Fruit fly (Drosophila melanogaster) whole organism, embryonic: ENCODE data around the gene kra.

Experiments used
- Asciz ChIP-seq: fragments of 200-800 bp; sonication (Bioruptor generic); optimal IDR thresholded peaks from 2 replicates; lab custom pipeline; 2017; ENCODE audit warnings: missing biosample characterization, mild to moderate bottlenecking, missing genetic modification characterization, missing genetic modification reagents
- B-H1 ChIP-seq: fragments of 200-800 bp; sonication (Bioruptor generic); IDR thresholded peaks from 3 replicates; pipeline ENCODE4 v1.3.6; 2022; ENCODE audit warnings: missing biosample characterization, missing genetic modification characterization
- Blimp-1 ChIP-seq: fragments of 200-800 bp; sonication (Bioruptor generic); optimal IDR thresholded peaks from 3 replicates; lab custom pipeline; 2018; ENCODE audit warnings: missing biosample characterization, missing genetic modification characterization, mild to moderate bottlenecking, moderate library complexity, missing genetic modification reagents
- Bteb2 ChIP-seq: fragments of 200-800 bp; sonication (Bioruptor generic); optimal IDR thresholded peaks from 2 replicates; lab custom pipeline; 2016; ENCODE audit warnings: missing biosample characterization, missing genetic modification characterization
- CG12219 ChIP-seq: fragments of 200-800 bp; sonication (Bioruptor generic); optimal IDR thresholded peaks from 3 replicates; lab custom pipeline; 2018; ENCODE audit warnings: missing biosample characterization, mild to moderate bottlenecking, missing genetic modification characterization
- CG12942 ChIP-seq: fragments of 200-800 bp; sonication (Bioruptor generic); optimal IDR thresholded peaks from 3 replicates; lab custom pipeline; 2016; ENCODE audit warnings: missing biosample characterization, missing genetic modification characterization
- CG13894 ChIP-seq: fragments of 200-800 bp; sonication (Bioruptor generic); optimal IDR thresholded peaks from 3 replicates; lab custom pipeline; 2018; ENCODE audit warnings: missing biosample characterization, mild to moderate bottlenecking, missing genetic modification characterization, moderate library complexity
- CG16815 ChIP-seq: fragments of 200-800 bp; sonication (Bioruptor generic); optimal IDR thresholded peaks from 3 replicates; lab custom pipeline; 2017; ENCODE audit warnings: missing biosample characterization, mild to moderate bottlenecking, missing genetic modification characterization
- CG2875 ChIP-seq: fragments of 200-800 bp; sonication (Bioruptor generic); optimal IDR thresholded peaks from 2 replicates; lab custom pipeline; 2017; ENCODE audit warnings: missing biosample characterization, mild to moderate bottlenecking, missing genetic modification characterization, missing genetic modification reagents
- CG3847 ChIP-seq: fragments of 200-800 bp; sonication (Bioruptor generic); IDR thresholded peaks from 2 replicates; pipeline ENCODE4 v1.3.6; 2022; ENCODE audit warnings: missing biosample characterization, missing genetic modification characterization
- CG3995 ChIP-seq: fragments of 200-800 bp; sonication (Bioruptor generic); optimal IDR thresholded peaks from 3 replicates; lab custom pipeline; 2016; ENCODE audit warnings: missing biosample characterization, missing genetic modification characterization
- CG42726 ChIP-seq: fragments of 200-800 bp; sonication (Bioruptor generic); IDR thresholded peaks from 2 replicates; pipeline ENCODE4 v1.3.6; 2022; ENCODE audit warnings: missing biosample characterization, missing genetic modification characterization; ENCODE audit not compliant: partially characterized antibody
- CG4328 ChIP-seq: fragments of 200-800 bp; sonication (Bioruptor generic); optimal IDR thresholded peaks from 3 replicates; lab custom pipeline; 2017; ENCODE audit warnings: missing biosample characterization, missing genetic modification reagents, missing genetic modification characterization
- CG6683 ChIP-seq: fragments of 200-800 bp; sonication (Bioruptor generic); optimal IDR thresholded peaks from 2 replicates; lab custom pipeline; 2017; ENCODE audit warnings: missing biosample characterization, mild to moderate bottlenecking, missing genetic modification characterization, missing genetic modification reagents
- CG8290 ChIP-seq, 3 experiments: fragments of 200-800 bp; sonication (Bioruptor generic); optimal IDR thresholded peaks; 2 replicates each; lab custom pipeline; 2016 to 2019; ENCODE audit warnings: missing biosample characterization in 3 of 3, missing genetic modification characterization in 3 of 3, mild to moderate bottlenecking in 2 of 3, moderate library complexity in 1 of 3
- CG8944 ChIP-seq: fragments of 200-800 bp; sonication (Bioruptor generic); optimal IDR thresholded peaks from 3 replicates; lab custom pipeline; 2016; ENCODE audit warnings: missing biosample characterization, missing genetic modification characterization
- CG9609 ChIP-seq: fragments of 200-800 bp; sonication (Bioruptor generic); optimal IDR thresholded peaks from 3 replicates; lab custom pipeline; 2016; ENCODE audit warnings: missing biosample characterization, missing genetic modification characterization
- CG9727 ChIP-seq: fragments of 200-800 bp; sonication (Bioruptor generic); optimal IDR thresholded peaks from 3 replicates; lab custom pipeline; 2017; ENCODE audit warnings: missing biosample characterization, mild to moderate bottlenecking, missing genetic modification characterization
- CG9876 ChIP-seq: fragments of 200-800 bp; sonication (Bioruptor generic); optimal IDR thresholded peaks from 2 replicates; lab custom pipeline; 2016; ENCODE audit warnings: missing biosample characterization, missing genetic modification characterization
- D19B ChIP-seq: fragments of 200-800 bp; sonication (Bioruptor generic); optimal IDR thresholded peaks from 2 replicates; lab custom pipeline; 2017; ENCODE audit warnings: missing biosample characterization, mild to moderate bottlenecking, missing genetic modification characterization
- Ets97D ChIP-seq: fragments of 200-800 bp; sonication (Bioruptor generic); optimal IDR thresholded peaks from 3 replicates; lab custom pipeline; 2016; ENCODE audit warnings: missing biosample characterization, missing genetic modification characterization
- Fer1 ChIP-seq: fragments of 200-800 bp; sonication (Bioruptor generic); optimal IDR thresholded peaks from 2 replicates; lab custom pipeline; 2017; ENCODE audit warnings: missing biosample characterization, mild to moderate bottlenecking, missing genetic modification characterization
- HmgD ChIP-seq: fragments of 200-800 bp; sonication (Bioruptor generic); optimal IDR thresholded peaks from 3 replicates; lab custom pipeline; 2016; ENCODE audit warnings: missing biosample characterization, missing genetic modification characterization
- Hr78 ChIP-seq, 2 experiments: fragments of 200-800 bp in 1 of 2; fragments of >200 bp in 1 of 2; sonication (Bioruptor generic) in 1 of 2; optimal IDR thresholded peaks; 2 replicates each; lab custom pipeline; 2017 to 2019; ENCODE audit warnings: missing biosample characterization in 2 of 2, missing genetic modification characterization in 2 of 2, mild to moderate bottlenecking in 1 of 2, moderate library complexity in 1 of 2
- Pdp1 ChIP-seq, 2 experiments: fragments of 200-800 bp; sonication (Bioruptor generic); optimal IDR thresholded peaks; 3 replicates each; lab custom pipeline; 2016; ENCODE audit warnings: missing biosample characterization in 2 of 2, missing genetic modification characterization in 2 of 2, mild to moderate bottlenecking in 1 of 2, moderate library complexity in 1 of 2
- TFAM ChIP-seq: fragments of 200-800 bp; sonication (Bioruptor generic); optimal IDR thresholded peaks from 2 replicates; lab custom pipeline; 2017; ENCODE audit warnings: missing biosample characterization, missing genetic modification characterization, inconsistent platforms
- Vsx1 ChIP-seq: fragments of 200-800 bp; sonication (Bioruptor generic); optimal IDR thresholded peaks from 2 replicates; lab custom pipeline; 2017; ENCODE audit warnings: missing biosample characterization, mild to moderate bottlenecking, missing genetic modification characterization, missing genetic modification reagents
- ac ChIP-seq: fragments of 200-800 bp; sonication (Bioruptor generic); optimal IDR thresholded peaks from 3 replicates; lab custom pipeline; 2017; ENCODE audit warnings: missing biosample characterization, mild to moderate bottlenecking, missing genetic modification characterization
- ase ChIP-seq: fragments of 200-800 bp; sonication (Bioruptor generic); IDR thresholded peaks from 3 replicates; pipeline ENCODE4 v1.3.6; 2022; ENCODE audit warnings: missing biosample characterization, missing genetic modification characterization
- btn ChIP-seq: fragments of 200-800 bp; sonication (Bioruptor generic); optimal IDR thresholded peaks from 2 replicates; lab custom pipeline; 2016; ENCODE audit warnings: missing biosample characterization, missing genetic modification characterization
- disco-r ChIP-seq: fragments of 200-800 bp; sonication (Bioruptor generic); optimal IDR thresholded peaks from 2 replicates; lab custom pipeline; 2016; ENCODE audit warnings: missing biosample characterization, missing genetic modification characterization
- fd64A ChIP-seq: fragments of 200-800 bp; sonication (Bioruptor generic); optimal IDR thresholded peaks from 3 replicates; lab custom pipeline; 2018; ENCODE audit warnings: missing biosample characterization, mild to moderate bottlenecking, missing genetic modification characterization
- hkb ChIP-seq, 2 experiments: fragments of 200-800 bp in 1 of 2; fragments of >200 bp in 1 of 2; sonication (Bioruptor generic) in 1 of 2; IDR thresholded peaks in 1 of 2; optimal IDR thresholded peaks in 1 of 2; 2 replicates each; pipeline versions ENCODE4 v1.3.6 to Lab custom; 2017 to 2022; ENCODE audit warnings: missing biosample characterization in 1 of 2, missing genetic modification characterization in 1 of 2
- kni ChIP-seq: fragments of 200-800 bp; sonication (Bioruptor generic); optimal IDR thresholded peaks from 3 replicates; lab custom pipeline; 2017; ENCODE audit warnings: mild to moderate bottlenecking, missing biosample characterization, missing genetic modification reagents, missing genetic modification characterization
- mirr ChIP-seq: fragments of 200-800 bp; sonication (Bioruptor generic); optimal IDR thresholded peaks from 3 replicates; lab custom pipeline; 2018; ENCODE audit warnings: missing biosample characterization, mild to moderate bottlenecking, missing genetic modification characterization
- pb ChIP-seq: fragments of 200-800 bp; sonication (Bioruptor generic); optimal IDR thresholded peaks from 3 replicates; lab custom pipeline; 2016; ENCODE audit warnings: missing biosample characterization, missing genetic modification characterization
- phol ChIP-seq: fragments of 200-800 bp; sonication (Bioruptor generic); optimal IDR thresholded peaks from 3 replicates; lab custom pipeline; 2018; ENCODE audit warnings: missing biosample characterization, mild to moderate bottlenecking, missing genetic modification characterization, moderate library complexity
- salm ChIP-seq: fragments of 200-800 bp; sonication (Bioruptor generic); optimal IDR thresholded peaks from 2 replicates; lab custom pipeline; 2018; ENCODE audit warnings: missing biosample characterization, mild to moderate bottlenecking, missing genetic modification characterization
- sc ChIP-seq, 3 experiments: fragments of >200 bp in 2 of 3; fragments of 200-800 bp in 1 of 3; sonication (Bioruptor generic) in 1 of 3; optimal IDR thresholded peaks; 2 replicates in 2 of 3; 3 replicates in 1 of 3; lab custom pipeline; 2017; ENCODE audit warnings: mild to moderate bottlenecking in 1 of 3, missing biosample characterization in 1 of 3, missing genetic modification characterization in 1 of 3, missing genetic modification reagents in 1 of 3
- sens ChIP-seq: fragments of 200-800 bp; sonication (Bioruptor generic); peaks from one replicate; lab custom pipeline; 2016; ENCODE audit warnings: missing biosample characterization, missing genetic modification characterization
- seq ChIP-seq: fragments of 200-800 bp; sonication (Bioruptor generic); IDR thresholded peaks from 2 replicates; pipeline ENCODE4 v1.3.6; 2022; ENCODE audit warnings: missing biosample characterization, missing genetic modification characterization
- slbo ChIP-seq: fragments of 200-800 bp; sonication (Bioruptor generic); IDR thresholded peaks from 2 replicates; pipeline ENCODE4 v1.3.6; 2022; ENCODE audit warnings: missing biosample characterization, missing genetic modification characterization
- slou ChIP-seq: fragments of 200-800 bp; sonication (Bioruptor generic); optimal IDR thresholded peaks from 3 replicates; lab custom pipeline; 2016; ENCODE audit warnings: missing biosample characterization, missing genetic modification characterization
- sqz ChIP-seq: fragments of 200-800 bp; sonication (Bioruptor generic); optimal IDR thresholded peaks from 3 replicates; lab custom pipeline; 2018; ENCODE audit warnings: missing biosample characterization, mild to moderate bottlenecking, missing genetic modification characterization
- tap ChIP-seq: fragments of 200-800 bp; optimal IDR thresholded peaks from 3 replicates; lab custom pipeline; 2019; ENCODE audit warnings: missing biosample characterization, mild to moderate bottlenecking, missing genetic modification characterization, moderate library complexity
- tin ChIP-seq: fragments of 200-800 bp; sonication (Bioruptor generic); optimal IDR thresholded peaks from 3 replicates; lab custom pipeline; 2016; ENCODE audit warnings: missing biosample characterization, missing genetic modification characterization
- yki ChIP-seq: fragments of >200 bp; optimal IDR thresholded peaks from 3 replicates; lab custom pipeline; 2018

The kra gene

DNA sequence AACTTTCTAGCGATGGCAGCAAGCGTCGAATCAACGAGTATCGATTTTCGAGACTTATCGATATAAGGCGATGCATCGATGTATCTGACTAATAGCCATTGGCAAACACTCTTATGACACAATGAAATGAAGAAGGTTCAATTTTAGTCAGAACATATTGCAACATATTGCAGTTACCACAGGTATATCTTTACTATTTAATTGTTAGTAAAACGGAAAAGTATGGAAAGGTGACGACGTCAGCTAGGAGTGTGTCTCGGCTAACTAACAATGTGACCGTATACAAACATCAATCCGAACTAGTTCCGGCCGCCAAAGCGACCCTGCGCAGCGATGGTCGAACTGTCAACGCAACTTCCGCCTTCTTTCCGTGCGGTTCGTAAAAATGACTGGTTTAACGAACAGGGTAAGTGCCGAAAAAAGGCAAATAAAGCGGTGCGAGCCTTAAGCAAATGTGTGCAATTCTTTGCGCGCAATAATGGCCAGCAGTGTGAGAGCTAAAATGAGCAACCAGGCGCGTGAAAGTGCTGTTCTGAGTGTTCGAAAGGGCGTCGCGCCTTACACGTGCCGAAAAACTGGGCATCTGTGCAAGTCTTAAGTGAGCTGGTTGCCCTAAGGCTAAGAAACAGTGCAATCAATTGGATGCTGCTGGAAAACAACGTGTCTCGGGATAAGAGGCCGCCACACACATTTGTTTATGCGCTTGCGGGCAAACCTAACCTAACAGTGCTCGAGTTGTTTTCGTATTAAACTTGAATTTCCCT, 23.4 kb upstream of the kra start, which contains the start of the genes Dph4, Spec2 and RpL13A (continued):
- TF ChIP-seq slbo (GFP tag; lab: Robert Waterston, UW): no peak
- peak; percentile 95 for TF ChIP-seq pb (GFP tag; lab: Kevin White, UChicago)
- peak; percentile 65 for TF ChIP-seq Blimp-1 (GFP tag; lab: Kevin White, UChicago)
- TF ChIP-seq CG8290 (GFP tag; optimal IDR thresholded peaks at IDR 0.05; lab: Kevin White, UChicago): peak; percentile 95
- TF ChIP-seq CG8290 (tag; optimal IDR thresholded peaks at IDR 0.05; lab: Kevin White, UChicago): peak; percentile 88 to 97
- peak; percentile 82 for TF ChIP-seq CG13894 (tag; lab: Kevin White, UChicago)
- peak; percentile 92 for TF ChIP-seq Bteb2
- TF ChIP-seq Vsx1 (GFP tag; lab: Kevin White, UChicago): peak; percentile 92
- peak; percentile 98 for TF ChIP-seq mirr (GFP tag; lab: Kevin White, UChicago)
- TF ChIP-seq sens (GFP tag; lab: Kevin White, UChicago): peak; percentile 98
- peak; percentile 88 for TF ChIP-seq slou (GFP tag; lab: Kevin White, UChicago)
- TF ChIP-seq ac (GFP tag; lab: Kevin White, UChicago): peak; percentile 90
- TF ChIP-seq salm (tag; lab: Kevin White, UChicago): peak; percentile 82
- peak; percentile 89 for TF ChIP-seq CG6683 (GFP tag; lab: Kevin White, UChicago)
- TF ChIP-seq CG9727 (GFP tag; lab: Kevin White, UChicago): peak; percentile 97
- peak; percentile 95 for TF ChIP-seq CG9609 (GFP tag; lab: Kevin White, UChicago)
- peak; percentile 83 for TF ChIP-seq TFAM (GFP tag; lab: Kevin White, UChicago)
- peak; percentile 85 for TF ChIP-seq tin (GFP tag; lab: Kevin White, UChicago)
- TF ChIP-seq CG3847 (GFP tag; lab: Robert Waterston, UW): no peak
- TF ChIP-seq phol (tag; lab: Kevin White, UChicago): peak; percentile 94
- TF ChIP-seq CG16815 (GFP tag; lab: Kevin White, UChicago): peak; percentile 71
- TF ChIP-seq disco-r (GFP tag; lab: Kevin White, UChicago): peak; percentile 90
- peak; percentile 93 for TF ChIP-seq kni (GFP tag; lab: Kevin White, UChicago)
- TF ChIP-seq B-H1 (GFP tag; lab: Robert Waterston, UW): no peak
- peak; percentile 92 for TF ChIP-seq CG9876 (GFP tag; lab: Kevin White, UChicago)
- peak; percentile 91 for TF ChIP-seq CG12219
- TF ChIP-seq btn (GFP tag; lab: Kevin White, UChicago): peak; percentile 93
- TF ChIP-seq CG2875 (GFP tag; lab: Kevin White, UChicago): peak; percentile 92
- peak; percentile 80 for TF ChIP-seq CG12942 (GFP tag; lab: Kevin White, UChicago)
- peak; percentile 78 for TF ChIP-seq CG8944 (GFP tag; lab: Kevin White, UChicago)
- no peak for TF ChIP-seq sc (optimal IDR thresholded peaks at IDR 0.05; lab: Kevin White, UChicago)
- peak; percentile 86 for TF ChIP-seq sc (GFP tag; optimal IDR thresholded peaks at IDR 0.05; lab: Kevin White, UChicago)
- TF ChIP-seq CG4328 (GFP tag; lab: Kevin White, UChicago): peak; percentile 97
- TF ChIP-seq hkb (optimal IDR thresholded peaks at IDR 0.05; lab: Kevin White, UChicago): peak; percentile 87
- no peak for TF ChIP-seq hkb (GFP tag; IDR thresholded peaks at IDR 0.05; lab: Robert Waterston, UW)
- TF ChIP-seq fd64A (GFP tag; lab: Kevin White, UChicago): peak; percentile 95
- TF ChIP-seq Fer1 (GFP tag; lab: Kevin White, UChicago): peak; percentile 96
- TF ChIP-seq yki (lab: Kevin White, UChicago): no peak
- TF ChIP-seq Ets97D: peak; percentile 100
- TF ChIP-seq CG42726 (GFP tag; lab: Robert Waterston, UW): no peak
- TF ChIP-seq D19B (GFP tag; lab: Kevin White, UChicago): peak; percentile 86
- TF ChIP-seq HmgD (GFP tag; lab: Kevin White, UChicago): peak; percentile 86
- TF ChIP-seq Hr78 (GFP tag; optimal IDR thresholded peaks at IDR 0.05; lab: Kevin White, UChicago): peak in 1 of 2 experiments; percentile 52
- peak; percentile 82 for TF ChIP-seq sqz (GFP tag; lab: Kevin White, UChicago)
- TF ChIP-seq ase: no peak
- peak; percentile 92 for TF ChIP-seq Asciz (GFP tag; lab: Kevin White, UChicago)
- peak; percentile 69 for TF ChIP-seq tap (tag; lab: Kevin White, UChicago)
- TF ChIP-seq seq: no peak
- peak; percentile 81 to 91 for TF ChIP-seq Pdp1 (GFP tag; optimal IDR thresholded peaks at IDR 0.05; lab: Kevin White, UChicago)
- TF ChIP-seq CG3995: peak; percentile 83
